Fruit fly (Drosophila melanogaster) whole organism, embryonic: ENCODE data around the gene CG34325.

Source experiments
- Abd-B ChIP-seq: fragments of 200-800 bp; sonication (Bioruptor generic); optimal IDR thresholded peaks from 2 replicates; lab custom pipeline; 2018; ENCODE audit warnings: missing biosample characterization, mild to moderate bottlenecking, missing genetic modification characterization, moderate library complexity
- CG2712 ChIP-seq: fragments of 200-800 bp; optimal IDR thresholded peaks from 3 replicates; lab custom pipeline; 2019; ENCODE audit warnings: missing biosample characterization, mild to moderate bottlenecking, missing genetic modification characterization, moderate library complexity
- Nf-YB ChIP-seq: fragments of 200-800 bp; sonication (Bioruptor generic); optimal IDR thresholded peaks from 3 replicates; lab custom pipeline; 2019; ENCODE audit warnings: missing biosample characterization, mild to moderate bottlenecking, missing genetic modification characterization, moderate library complexity
- hbn ChIP-seq: fragments of 200-800 bp; sonication (Bioruptor generic); IDR thresholded peaks from 2 replicates; pipeline ENCODE4 v1.3.6; 2022; ENCODE audit warnings: missing biosample characterization, missing genetic modification characterization; ENCODE audit not compliant: partially characterized antibody
- psq ChIP-seq: fragments of 200-800 bp; sonication (Bioruptor generic); optimal IDR thresholded peaks from 2 replicates; lab custom pipeline; 2017; ENCODE audit warnings: missing biosample characterization, missing genetic modification characterization

DNA sequence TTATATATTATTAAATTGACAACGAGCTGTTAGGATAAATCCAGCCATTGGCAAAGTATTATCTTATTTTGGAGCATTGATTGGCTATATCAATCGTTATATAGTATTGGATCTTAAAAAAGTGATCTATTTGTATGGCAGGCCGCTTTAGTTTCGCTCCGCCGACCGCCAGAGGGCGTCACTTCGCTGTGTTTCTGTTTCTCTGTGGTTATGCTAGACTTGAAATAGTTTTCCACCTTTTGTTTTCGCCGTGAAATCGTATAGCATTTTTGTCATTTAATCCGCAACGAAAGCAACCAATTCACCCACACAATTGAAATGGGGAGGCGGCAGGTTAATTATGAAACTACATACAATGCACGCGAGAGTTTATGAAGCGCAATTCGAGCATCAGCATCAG lies 25.6 kb upstream of the CG34325 start:
- TF ChIP-seq hbn (GFP tag; lab: Robert Waterston, UW): no peak
- no peak for TF ChIP-seq Abd-B (GFP tag; lab: Kevin White, UChicago)
- TF ChIP-seq Nf-YB (GFP tag; lab: Kevin White, UChicago): no peak
- no peak for TF ChIP-seq CG2712 (tag; lab: Kevin White, UChicago)
- no peak for TF ChIP-seq psq
